Fruit fly (Drosophila melanogaster) S2 (cell line): ENCODE data around the gene CG44013.

ENCODE experiments used
- CG8478 ChIP-seq: fragments of >200 bp; optimal IDR thresholded peaks from 2 replicates; lab custom pipeline; 2018
- CTCF ChIP-seq, 2 experiments: fragments of >200 bp; optimal IDR thresholded peaks; 2 replicates each; lab custom pipeline; 2018

CG44013 gene

dm6 chr3R:15509817-15510216, at the start of gene CG44013:
Gene CG44013 (minus strand): TSS chr3R:15509917.
- no peak for TF ChIP-seq CG8478 (lab: Kevin White, UChicago)
- TF ChIP-seq CTCF (optimal IDR thresholded peaks at IDR 0.05; lab: Kevin White, UChicago): no peak

- no peak for TF ChIP-seq CTCF (optimal IDR thresholded peaks at IDR 0.05; lab: Kevin White, UChicago)
- TF ChIP-seq CG8478 (lab: Kevin White, UChicago): no peak
Measured at dm6 chr3R:15557308-15557707, 47.6 kb upstream of the CG44013 start.

dm6 chr3R:15556524-15556923, 46.8 kb upstream of the CG44013 start:
- TF ChIP-seq CG8478 (lab: Kevin White, UChicago) (no peak), CTCF (optimal IDR thresholded peaks at IDR 0.05; lab: Kevin White, UChicago) (no peak)

dm6 chr3R:15554733-15555132, 45.0 kb upstream of the CG44013 start:
- no peak for TF ChIP-seq CTCF (optimal IDR thresholded peaks at IDR 0.05; lab: Kevin White, UChicago)
- TF ChIP-seq CG8478 (lab: Kevin White, UChicago): no peak

dm6 chr3R:15553566-15553965, 43.8 kb upstream of the CG44013 start:
- TF ChIP-seq CTCF (optimal IDR thresholded peaks at IDR 0.05; lab: Kevin White, UChicago) (no peak), CG8478 (lab: Kevin White, UChicago) (no peak)

- TF ChIP-seq CTCF (optimal IDR thresholded peaks at IDR 0.05; lab: Kevin White, UChicago) (no peak), CG8478 (lab: Kevin White, UChicago) (no peak)
Measured at dm6 chr3R:15552733-15553132, 43.0 kb upstream of the CG44013 start, which contains the start of gene AOX4. Gene AOX4 (minus strand): TSS chr3R:15552833.

dm6 chr3R:15547827-15548517, 38.3 kb upstream of the CG44013 start, which contains the start of gene AOX3:
Gene AOX3 (minus strand): TSS chr3R:15548188.
- TF ChIP-seq CG8478 (lab: Kevin White, UChicago) (no peak), CTCF (optimal IDR thresholded peaks at IDR 0.05; lab: Kevin White, UChicago) (no peak)

- TF ChIP-seq CG8478 (lab: Kevin White, UChicago) (no peak), CTCF (optimal IDR thresholded peaks at IDR 0.05; lab: Kevin White, UChicago) (no peak)
Measured at dm6 chr3R:15547226-15547625, 37.5 kb upstream of the CG44013 start.

- TF ChIP-seq CTCF (optimal IDR thresholded peaks at IDR 0.05; lab: Kevin White, UChicago): no peak
- TF ChIP-seq CG8478 (lab: Kevin White, UChicago): no peak
Measured at dm6 chr3R:15542314-15542713, 32.6 kb upstream of the CG44013 start, which contains the start of gene AOX2. Gene AOX2 (minus strand): TSS chr3R:15542414.

- TF ChIP-seq CTCF (optimal IDR thresholded peaks at IDR 0.05; lab: Kevin White, UChicago) (no peak), CG8478 (lab: Kevin White, UChicago) (no peak)
Measured at dm6 chr3R:15540932-15541331, 31.2 kb upstream of the CG44013 start.

- TF ChIP-seq CTCF (optimal IDR thresholded peaks at IDR 0.05; lab: Kevin White, UChicago): no peak
- no peak for TF ChIP-seq CG8478 (lab: Kevin White, UChicago)
Measured at dm6 chr3R:15536918-15537716, 27.4 kb upstream of the CG44013 start, which contains the start of gene AOX1. Gene AOX1 (minus strand): TSS chr3R:15537292.

- TF ChIP-seq CG8478 (lab: Kevin White, UChicago) (no peak), CTCF (optimal IDR thresholded peaks at IDR 0.05; lab: Kevin White, UChicago) (no peak)
Measured at dm6 chr3R:15531373-15531772, 21.7 kb upstream of the CG44013 start, which contains the start of gene CG31296. Gene CG31296 (minus strand): TSS chr3R:15531473.

- TF ChIP-seq CG8478 (lab: Kevin White, UChicago) (no peak), CTCF (optimal IDR thresholded peaks at IDR 0.05; lab: Kevin White, UChicago) (no peak)
Measured at dm6 chr3R:15517113-15517512, 7.4 kb upstream of the CG44013 start.

- TF ChIP-seq CTCF (optimal IDR thresholded peaks at IDR 0.05; lab: Kevin White, UChicago) (no peak), CG8478 (lab: Kevin White, UChicago) (no peak)
Measured at dm6 chr3R:15513208-15513607, 3.5 kb upstream of the CG44013 start.

dm6 chr3R:15512249-15512648, 2.5 kb upstream of the CG44013 start:
- no peak for TF ChIP-seq CTCF (optimal IDR thresholded peaks at IDR 0.05; lab: Kevin White, UChicago)
- no peak for TF ChIP-seq CG8478 (lab: Kevin White, UChicago)
